Fruit fly (Drosophila melanogaster): ENCODE results near the gene Tie.

The Tie gene

DNA sequence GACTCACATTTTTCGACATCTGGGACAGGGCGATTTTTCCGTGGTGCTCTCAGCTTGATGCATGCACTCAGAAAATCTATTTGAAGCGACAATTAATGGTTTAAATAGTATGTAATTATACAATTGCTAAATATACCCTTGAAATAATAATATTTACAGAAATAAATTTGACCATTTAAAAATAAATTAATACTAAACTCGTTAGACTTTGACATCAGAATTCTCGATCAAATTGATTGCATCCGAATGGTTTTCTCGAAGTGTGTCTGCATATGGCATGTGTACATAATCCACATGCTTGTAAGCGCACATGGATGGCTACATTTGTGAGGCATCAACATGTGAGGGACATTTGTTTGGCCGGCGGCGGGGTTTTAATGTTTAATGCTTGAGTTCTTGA is 14.7 kb upstream of the Tie start (continued):
- TF ChIP-seq CG3995 (GFP tag; optimal IDR thresholded peaks at IDR 0.05) = no peak
- TF ChIP-seq run (tag; optimal IDR thresholded peaks at IDR 0.05) = no peak
- 0 out of 2 replicates have a peak, but pooled peaks have one; percentile 18 for TF ChIP-seq Gsc (GFP tag; IDR thresholded peaks at IDR 0.05)
- TF ChIP-seq sens-2 (GFP tag; IDR thresholded peaks at IDR 0.05) = peak; percentile 58
- TF ChIP-seq CG12299 (tag; optimal IDR thresholded peaks at IDR 0.05) = no peak
- no peak for TF ChIP-seq crol (GFP tag; IDR thresholded peaks at IDR 0.05)
- TF ChIP-seq fd102C (GFP tag; optimal IDR thresholded peaks at IDR 0.05) = peak; percentile 81
- peak; percentile 69 for TF ChIP-seq Sox102F (GFP tag; optimal IDR thresholded peaks at IDR 0.05)
- peak; percentile 50 for TF ChIP-seq chn (GFP tag; optimal IDR thresholded peaks at IDR 0.05)
- TF ChIP-seq CG16815 (GFP tag; optimal IDR thresholded peaks at IDR 0.05) = peak; percentile 67
- no peak for TF ChIP-seq Hmx (GFP tag; optimal IDR thresholded peaks at IDR 0.05)
- no peak for TF ChIP-seq CG14860 (GFP tag; IDR thresholded peaks at IDR 0.05; ENCODE audit: partially characterized antibody)
- peak; percentile 90 for TF ChIP-seq CG15696 (tag; optimal IDR thresholded peaks at IDR 0.05)
- TF ChIP-seq sisA (GFP tag; IDR thresholded peaks at IDR 0.05) = peak; percentile 35; the same call in 1 of the 2 replicates
- peak; percentile 79 for TF ChIP-seq CG2202 (tag; optimal IDR thresholded peaks at IDR 0.05)
- peak; percentile 43 for TF ChIP-seq Hsf (GFP tag; optimal IDR thresholded peaks at IDR 0.05)
- no peak for TF ChIP-seq chinmo (GFP tag; IDR thresholded peaks at IDR 0.05; ENCODE audit: partially characterized antibody)
- peak; percentile 35 for TF ChIP-seq cato (GFP tag; optimal IDR thresholded peaks at IDR 0.05; ENCODE audit: borderline replicate concordance)
- TF ChIP-seq shn (GFP tag; optimal IDR thresholded peaks at IDR 0.05) = no peak
- TF ChIP-seq CG17186 (GFP tag; optimal IDR thresholded peaks at IDR 0.05) = no peak
- TF ChIP-seq fd96Cb (tag; optimal IDR thresholded peaks at IDR 0.05) = peak; percentile 77
- no peak for TF ChIP-seq CG2120 (GFP tag; optimal IDR thresholded peaks at IDR 0.05)
- TF ChIP-seq CG9817 (tag; optimal IDR thresholded peaks at IDR 0.05) = no peak
- no peak for TF ChIP-seq Atf-2 (GFP tag; optimal IDR thresholded peaks at IDR 0.05)
- TF ChIP-seq dysf (GFP tag; IDR thresholded peaks at IDR 0.05) = peak; percentile 46; the same call in 1 of the 3 replicates
- TF ChIP-seq ind (GFP tag; optimal IDR thresholded peaks at IDR 0.05) = peak; percentile 28
- peak; percentile 82 for TF ChIP-seq D19A (tag; optimal IDR thresholded peaks at IDR 0.05)
- TF ChIP-seq ken (GFP tag; IDR thresholded peaks at IDR 0.05) = peak; percentile 50; the same call in 1 of the 3 replicates
- peak; percentile 54 for TF ChIP-seq CG1529 (GFP tag; optimal IDR thresholded peaks at IDR 0.05)
- TF ChIP-seq Fer1 (GFP tag; optimal IDR thresholded peaks at IDR 0.05) = no peak
- TF ChIP-seq hth (optimal IDR thresholded peaks at IDR 0.05) = no peak
- peak; percentile 15 for TF ChIP-seq kah (GFP tag; optimal IDR thresholded peaks at IDR 0.05)
- TF ChIP-seq dati (GFP tag; IDR thresholded peaks at IDR 0.05) = 0 out of 2 replicates have a peak, but pooled peaks have one; percentile 18
- TF ChIP-seq sim (GFP tag; IDR thresholded peaks at IDR 0.05) = peak; percentile 33; the same call in 1 of the 2 replicates
- TF ChIP-seq CG8290 (GFP tag; optimal IDR thresholded peaks at IDR 0.05) = peak; percentile 54
- TF ChIP-seq CG8290 (tag; optimal IDR thresholded peaks at IDR 0.05) = no peak
- no peak for TF ChIP-seq CG17612 (GFP tag; IDR thresholded peaks at IDR 0.05)
- TF ChIP-seq klu (GFP tag; IDR thresholded peaks at IDR 0.05) = no peak
- no peak for TF ChIP-seq ash1 (GFP tag; optimal IDR thresholded peaks at IDR 0.05)
- TF ChIP-seq CG32767 (GFP tag; IDR thresholded peaks at IDR 0.05) = peak; percentile 52; the same call in 1 of the 2 replicates
- TF ChIP-seq Atf3 (GFP tag; optimal IDR thresholded peaks at IDR 0.05) = peak; percentile 14
- TF ChIP-seq CG10462 (GFP tag; optimal IDR thresholded peaks at IDR 0.05) = peak; percentile 21
- no peak for TF ChIP-seq dm (GFP tag; optimal IDR thresholded peaks at IDR 0.05)
- peak; percentile 55 for TF ChIP-seq CG1602 (GFP tag; optimal IDR thresholded peaks at IDR 0.05)
- TF ChIP-seq sd (tag; optimal IDR thresholded peaks at IDR 0.05) = no peak
- no peak for TF ChIP-seq YL-1 (GFP tag; optimal IDR thresholded peaks at IDR 0.05)
- no peak for TF ChIP-seq CG6272 (GFP tag; IDR thresholded peaks at IDR 0.05)
- TF ChIP-seq peb (GFP tag; IDR thresholded peaks at IDR 0.05) = peak; percentile 61; the same call in 1 of the 2 replicates
- TF ChIP-seq CG4820 (GFP tag; optimal IDR thresholded peaks at IDR 0.05) = peak; percentile 70
- no peak for TF ChIP-seq Bgb (GFP tag; IDR thresholded peaks at IDR 0.05; ENCODE audit: partially characterized antibody)
- peak; percentile 21; the same call in 1 of the 2 replicates for TF ChIP-seq E2f1 (GFP tag; IDR thresholded peaks at IDR 0.05)
- TF ChIP-seq CG33557 (GFP tag; optimal IDR thresholded peaks at IDR 0.05) = peak; percentile 81

Data from whole organism, embryonic.